Worm (Caenorhabditis elegans): ENCODE results near the gene srv-21.

DNA sequence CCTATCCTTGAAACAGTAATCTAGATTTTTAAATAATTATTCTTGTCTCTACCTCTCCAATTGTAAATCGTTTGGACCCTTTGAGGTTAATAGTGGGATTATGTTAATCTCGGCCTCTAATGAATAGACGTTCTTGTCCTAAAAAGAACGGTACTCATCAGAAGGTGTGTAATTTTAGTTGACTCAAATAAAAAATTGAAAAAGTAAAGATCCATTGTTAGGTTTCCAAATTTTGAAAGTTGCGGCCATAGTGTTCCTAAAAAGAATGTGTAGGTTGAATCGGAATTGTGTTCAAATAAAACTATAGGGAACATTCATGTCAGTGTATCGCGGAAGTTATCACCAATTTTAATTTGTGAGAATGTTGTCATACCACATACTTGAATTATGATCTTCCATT is 21.5 kb downstream of the srv-21 start:
- no peak for TF ChIP-seq dve-1 (tag; optimal IDR thresholded peaks at IDR 0.05)
- no peak for TF ChIP-seq madf-2 (tag; optimal IDR thresholded peaks at IDR 0.05)
- TF ChIP-seq sox-2 (GFP tag; IDR thresholded peaks at IDR 0.05) = no peak
- no peak for TF ChIP-seq pros-1 (tag; optimal IDR thresholded peaks at IDR 0.05)
- TF ChIP-seq nfya-1 (tag; optimal IDR thresholded peaks at IDR 0.05) = no peak
- TF ChIP-seq ceh-30 (tag; optimal IDR thresholded peaks at IDR 0.05) = no peak
- no peak for TF ChIP-seq pax-1 (tag; optimal IDR thresholded peaks at IDR 0.05)
- no peak for TF ChIP-seq elt-2 (tag; optimal IDR thresholded peaks at IDR 0.05)

Data from whole organism, late embryonic.